Worm (Caenorhabditis elegans) whole organism, young adult: ENCODE data around the gene H12D21.10.

Source experiments
- B0019.2 ChIP-seq: fragments of 200-800 bp; sonication (Bioruptor generic); conservative IDR thresholded peaks from 2 replicates; pipeline ENCODE4 v1.3.6; 2022; ENCODE audit warnings: missing genetic modification reagents, missing genetic modification characterization, missing compliant biosample characterization
- C06A6.2 ChIP-seq: fragments of 200-800 bp; sonication (Bioruptor generic); conservative IDR thresholded peaks from 2 replicates; pipeline ENCODE4 v1.3.6; 2022; ENCODE audit warnings: missing genetic modification characterization, missing compliant biosample characterization
- C17E4.6 ChIP-seq: fragments of 200-800 bp; sonication (Bioruptor generic); IDR thresholded peaks from 2 replicates; pipeline ENCODE4 v1.3.6; 2022; ENCODE audit warnings: missing genetic modification reagents, missing genetic modification characterization, missing compliant biosample characterization
- F37B4.10 ChIP-seq: fragments of 200-800 bp; sonication (Bioruptor generic); IDR thresholded peaks from 2 replicates; pipeline ENCODE4 v1.3.6; 2022; ENCODE audit warnings: missing genetic modification characterization, missing compliant biosample characterization
- K12H6.12 ChIP-seq: fragments of 200-800 bp; sonication (Bioruptor generic); optimal IDR thresholded peaks from 2 replicates; lab custom pipeline; 2018; ENCODE audit warnings: mild to moderate bottlenecking, missing genetic modification characterization, missing compliant biosample characterization
- T07F8.4 ChIP-seq: sonication (generic microtip); optimal IDR thresholded peaks from 2 replicates; lab custom pipeline; 2016; ENCODE audit warnings: mild to moderate bottlenecking, missing genetic modification characterization, moderate library complexity, missing compliant biosample characterization
- Y56A3A.18 ChIP-seq: fragments of 200-800 bp; sonication (Bioruptor generic); IDR thresholded peaks from 2 replicates; pipeline ENCODE4 v1.3.6; 2022; ENCODE audit warnings: missing genetic modification reagents, missing genetic modification characterization, missing compliant biosample characterization
- ZK185.1 ChIP-seq: sonication (generic microtip); optimal IDR thresholded peaks from 2 replicates; lab custom pipeline; 2016; ENCODE audit warnings: mild to moderate bottlenecking, missing genetic modification characterization, missing compliant biosample characterization; ENCODE audit not compliant: poor library complexity, severe bottlenecking
- ama-1 ChIP-seq, 3 experiments: fragments of 150-350 bp in 1 of 3; sonication (generic microtip) in 2 of 3; optimal IDR thresholded peaks; 2 replicates each; lab custom pipeline; 2014 to 2018; ENCODE audit warnings: missing biosample characterization in 2 of 3, missing genetic modification characterization in 2 of 3, missing genetic modification reagents in 2 of 3
- attf-6 ChIP-seq: fragments of 200-800 bp; sonication (Bioruptor generic); IDR thresholded peaks from 2 replicates; pipeline ENCODE4 v1.3.6; 2022; ENCODE audit warnings: missing genetic modification reagents, missing genetic modification characterization, missing compliant biosample characterization
- cebp-2 ChIP-seq: fragments of 200-800 bp; sonication (Bioruptor generic); IDR thresholded peaks from 2 replicates; pipeline ENCODE4 v1.3.6; 2022; ENCODE audit warnings: missing genetic modification characterization, missing compliant biosample characterization
- efl-1 ChIP-seq: fragments of 150-350 bp; optimal IDR thresholded peaks from 2 replicates; lab custom pipeline; 2014; ENCODE audit warnings: missing biosample characterization, missing genetic modification reagents, missing genetic modification characterization
- egl-18 ChIP-seq: fragments of 200-800 bp; sonication (Bioruptor generic); IDR thresholded peaks from 2 replicates; pipeline ENCODE4 v1.3.6; 2022; ENCODE audit warnings: missing genetic modification reagents, missing genetic modification characterization, missing compliant biosample characterization
- egrh-3 ChIP-seq: fragments of 200-800 bp; sonication (Bioruptor generic); IDR thresholded peaks from 2 replicates; pipeline ENCODE4 v1.3.6; 2022; ENCODE audit warnings: missing genetic modification reagents, missing genetic modification characterization, missing compliant biosample characterization
- ekl-4 ChIP-seq: fragments of 200-800 bp; sonication (Bioruptor generic); IDR thresholded peaks from 2 replicates; pipeline ENCODE4 v1.3.6; 2022; ENCODE audit warnings: missing genetic modification reagents, missing genetic modification characterization, missing compliant biosample characterization
- hlh-12 ChIP-seq: sonication (generic microtip); optimal IDR thresholded peaks from 2 replicates; lab custom pipeline; 2016; ENCODE audit warnings: missing genetic modification characterization, missing compliant biosample characterization
- lin-35 ChIP-seq, 3 experiments: fragments of 150-350 bp in 2 of 3; sonication (generic microtip) in 1 of 3; optimal IDR thresholded peaks; 2 replicates each; lab custom pipeline; 2014 to 2018; ENCODE audit warnings: missing biosample characterization in 3 of 3, missing genetic modification characterization in 3 of 3, missing genetic modification reagents in 3 of 3
- lin-40 ChIP-seq: sonication (generic microtip); optimal IDR thresholded peaks from 2 replicates; lab custom pipeline; 2016; ENCODE audit warnings: missing genetic modification characterization, mild to moderate bottlenecking, missing compliant biosample characterization, missing genotype, missing genetic modification reagents
- madf-10 ChIP-seq: sonication (generic microtip); optimal IDR thresholded peaks from 2 replicates; lab custom pipeline; 2016; ENCODE audit warnings: mild to moderate bottlenecking, missing genetic modification characterization, missing compliant biosample characterization
- madf-3 ChIP-seq: fragments of 200-800 bp; sonication (Bioruptor generic); IDR thresholded peaks from 2 replicates; pipeline ENCODE4 v1.3.6; 2022; ENCODE audit warnings: missing genetic modification reagents, missing genetic modification characterization, missing compliant biosample characterization
- mcd-1 ChIP-seq: fragments of 200-800 bp; sonication (Bioruptor generic); IDR thresholded peaks from 2 replicates; pipeline ENCODE4 v1.3.6; 2022; ENCODE audit warnings: missing genetic modification reagents, missing genetic modification characterization, missing compliant biosample characterization
- mes-4 ChIP-seq: sonication (generic microtip); optimal IDR thresholded peaks from 2 replicates; lab custom pipeline; 2016; ENCODE audit warnings: missing genotype, missing genetic modification characterization, missing compliant biosample characterization
- nfya-1 ChIP-seq: sonication (generic microtip); optimal IDR thresholded peaks from 2 replicates; lab custom pipeline; 2017; ENCODE audit warnings: antibody characterized with exemption, missing compliant biosample characterization, missing genetic modification characterization, borderline replicate concordance; ENCODE audit not compliant: insufficient read depth
- nfya-2 ChIP-seq: fragments of 200-800 bp; sonication (Bioruptor generic); IDR thresholded peaks from 2 replicates; pipeline ENCODE4 v1.3.6; 2022; ENCODE audit warnings: missing genetic modification reagents, missing genetic modification characterization, missing compliant biosample characterization
- nhr-179 ChIP-seq: sonication (generic microtip); optimal IDR thresholded peaks from 2 replicates; lab custom pipeline; 2016; ENCODE audit warnings: mild to moderate bottlenecking, missing genetic modification characterization, missing compliant biosample characterization
- nhr-27 ChIP-seq: fragments of 200-800 bp; sonication (Bioruptor generic); optimal IDR thresholded peaks from 2 replicates; lab custom pipeline; 2018; ENCODE audit warnings: mild to moderate bottlenecking, missing genetic modification characterization, moderate library complexity, missing compliant biosample characterization
- nhr-90 ChIP-seq: sonication (generic microtip); optimal IDR thresholded peaks from 2 replicates; lab custom pipeline; 2016; ENCODE audit warnings: missing genotype, mild to moderate bottlenecking, missing genetic modification characterization, missing compliant biosample characterization
- pha-4 ChIP-seq: fragments of 150-350 bp; sonication (generic microtip); optimal IDR thresholded peaks from 2 replicates; lab custom pipeline; 2014; ENCODE audit warnings: missing biosample characterization, missing genetic modification reagents, missing genetic modification characterization
- repo-1 ChIP-seq: sonication (generic microtip); optimal IDR thresholded peaks from 2 replicates; lab custom pipeline; 2017; ENCODE audit warnings: mild to moderate bottlenecking, missing genetic modification characterization, missing compliant biosample characterization
- snpc-1.1 ChIP-seq: sonication (generic microtip); optimal IDR thresholded peaks from 2 replicates; lab custom pipeline; 2017; ENCODE audit warnings: missing genetic modification characterization, mild to moderate bottlenecking, missing compliant biosample characterization, antibody characterized with exemption, moderate library complexity, missing genotype, missing genetic modification reagents; ENCODE audit not compliant: insufficient read depth
- snpc-1.3 ChIP-seq: sonication (generic microtip); optimal IDR thresholded peaks from 2 replicates; lab custom pipeline; 2017; ENCODE audit warnings: missing genetic modification characterization, mild to moderate bottlenecking, missing compliant biosample characterization, antibody characterized with exemption, moderate library complexity, missing genotype, missing genetic modification reagents; ENCODE audit not compliant: insufficient read depth
- sptf-2 ChIP-seq: fragments of 200-800 bp; sonication (Bioruptor generic); optimal IDR thresholded peaks from 2 replicates; lab custom pipeline; 2018; ENCODE audit warnings: mild to moderate bottlenecking, missing genetic modification characterization, missing compliant biosample characterization
- zfh-2 ChIP-seq: fragments of 200-800 bp; sonication (Bioruptor generic); conservative IDR thresholded peaks from 2 replicates; pipeline ENCODE4 v1.3.6; 2022; ENCODE audit warnings: missing genetic modification reagents, missing genetic modification characterization, missing compliant biosample characterization
- ztf-25 ChIP-seq: fragments of 200-800 bp; sonication (Bioruptor generic); IDR thresholded peaks from 2 replicates; pipeline ENCODE4 v1.3.6; 2022; ENCODE audit warnings: missing genetic modification reagents, missing genetic modification characterization, missing compliant biosample characterization
- ztf-26 ChIP-seq: sonication (generic microtip); optimal IDR thresholded peaks from 2 replicates; lab custom pipeline; 2017; ENCODE audit warnings: missing genetic modification characterization, missing compliant biosample characterization

Gene H12D21.10

DNA sequence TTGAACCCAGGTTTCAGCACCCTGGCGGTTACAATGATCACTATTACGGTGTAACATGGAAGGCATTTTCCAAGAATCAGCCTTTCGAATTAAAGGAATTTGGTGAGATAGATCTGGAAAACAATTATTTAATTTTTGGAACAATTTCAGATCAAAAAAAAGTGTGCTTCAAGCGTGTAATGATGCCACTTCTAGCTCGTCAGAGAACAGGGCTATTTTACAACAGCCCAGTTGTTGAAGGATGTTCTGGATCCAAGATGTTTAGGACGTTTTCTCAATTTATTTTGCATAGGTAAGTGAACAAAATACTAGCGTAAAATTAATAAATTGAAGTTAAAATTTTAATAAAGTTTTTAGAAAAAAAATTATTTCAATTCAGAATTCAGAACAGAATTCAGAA, 1.3 kb downstream of the H12D21.10 start:
- TF ChIP-seq nhr-27 (no peak), lin-40 (tag; lab: Kevin White, UChicago) (no peak), nfya-1 (tag; lab: Kevin White, UChicago) (no peak), egl-18 (GFP tag; lab: Robert Waterston, UW) (no peak), mes-4 (no peak), Y56A3A.18 (no peak), efl-1 (GFP tag; lab: Kevin White, UChicago) (no peak), egrh-3 (no peak), F37B4.10 (GFP tag; lab: Robert Waterston, UW) (no peak), C17E4.6 (GFP tag; lab: Robert Waterston, UW) (no peak)

DNA sequence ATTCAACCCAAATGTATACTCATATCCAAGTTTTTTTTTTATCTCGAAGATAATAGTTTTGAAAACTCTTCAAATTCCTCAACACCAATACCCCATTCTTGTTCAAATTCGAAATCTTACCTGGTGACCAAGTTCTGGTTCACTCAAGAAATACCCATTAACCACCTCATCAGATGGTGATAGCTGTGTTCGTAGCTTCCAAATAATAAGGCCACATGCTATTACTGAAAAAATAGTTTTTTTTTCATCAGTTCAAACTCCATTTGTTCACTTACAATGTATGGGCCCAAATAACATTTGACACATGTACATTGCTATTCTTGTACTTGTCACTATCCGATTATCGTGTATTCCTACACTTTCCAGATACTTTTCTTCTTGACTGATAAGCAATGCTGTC, 7.8 kb downstream of the H12D21.10 start:
- no peak for TF ChIP-seq lin-35 (GFP tag; optimal IDR thresholded peaks at IDR 0.05; lab: Kevin White, UChicago)
- TF ChIP-seq nfya-2 (GFP tag; lab: Robert Waterston, UW) = no peak
- TF ChIP-seq mcd-1 (GFP tag; lab: Robert Waterston, UW) = no peak

DNA sequence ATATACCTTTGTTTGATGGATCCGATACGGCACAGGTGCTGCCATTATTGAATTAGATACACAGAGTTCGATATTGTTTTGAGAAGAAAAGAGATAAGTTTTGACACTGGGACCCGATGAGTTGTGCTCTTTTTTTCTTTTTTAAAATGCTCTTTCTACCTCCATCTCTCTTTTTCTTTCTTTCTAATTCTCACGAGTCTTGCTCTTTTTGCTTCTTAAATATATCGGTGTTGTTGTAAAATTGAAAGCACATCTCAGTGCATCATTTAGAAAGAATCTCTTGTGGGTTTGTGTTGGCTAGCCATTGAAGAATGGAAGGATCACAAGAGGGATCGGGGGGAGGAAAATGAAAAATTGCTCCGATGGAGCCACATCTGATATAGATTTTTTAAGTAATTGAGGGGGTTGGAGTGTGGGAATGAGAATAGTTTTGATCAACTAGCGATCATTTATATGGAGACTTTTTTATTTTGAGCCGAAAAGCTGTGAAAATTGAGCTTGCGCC, 9.8 kb downstream of the H12D21.10 start, which contains the start of gene H12D21.9:
Gene H12D21.9 (minus strand): TSS at position 148 of the 505 bp plus-strand sequence.
- TF ChIP-seq B0019.2 (GFP tag; lab: Robert Waterston, UW) (no peak), K12H6.12 (no peak), madf-3 (GFP tag; lab: Robert Waterston, UW) (no peak), T07F8.4 (tag; lab: Kevin White, UChicago) (no peak), snpc-1.3 (no peak), ekl-4 (no peak)

DNA sequence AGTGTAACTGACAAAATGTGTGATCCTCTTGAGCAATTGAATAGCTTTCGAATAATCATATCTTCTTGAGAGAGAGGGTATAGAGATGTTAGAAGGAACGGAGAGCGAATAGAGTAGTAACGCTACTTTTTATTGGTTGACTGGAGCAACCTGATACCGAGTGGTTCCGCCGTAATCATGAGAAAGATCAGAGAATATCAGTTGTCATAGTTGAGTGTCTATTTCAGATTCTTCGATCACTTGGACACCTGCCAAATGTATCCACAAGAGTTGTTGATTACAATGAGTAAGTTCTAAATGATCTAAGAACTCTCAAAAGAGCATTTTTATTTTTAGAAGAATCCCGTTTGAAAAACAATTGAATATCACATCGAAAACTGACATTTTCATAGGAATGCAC, 11.2 kb downstream of the H12D21.10 start:
- TF ChIP-seq ekl-4 = no peak
- TF ChIP-seq nhr-90 = no peak
- no peak for TF ChIP-seq cebp-2 (GFP tag; lab: Robert Waterston, UW)
- no peak for TF ChIP-seq repo-1
- TF ChIP-seq snpc-1.1 (tag; lab: Kevin White, UChicago) = no peak
- no peak for TF ChIP-seq nfya-2 (GFP tag; lab: Robert Waterston, UW)
- TF ChIP-seq Y56A3A.18 = no peak
- no peak for TF ChIP-seq sptf-2 (GFP tag; lab: Kevin White, UChicago)
- no peak for TF ChIP-seq ztf-25 (GFP tag; lab: Robert Waterston, UW)
- no peak for TF ChIP-seq ama-1 (optimal IDR thresholded peaks at IDR 0.05; lab: Kevin White, UChicago)
- no peak for TF ChIP-seq ama-1 (GFP tag; optimal IDR thresholded peaks at IDR 0.05; lab: Kevin White, UChicago)
- TF ChIP-seq pha-4 = no peak

DNA sequence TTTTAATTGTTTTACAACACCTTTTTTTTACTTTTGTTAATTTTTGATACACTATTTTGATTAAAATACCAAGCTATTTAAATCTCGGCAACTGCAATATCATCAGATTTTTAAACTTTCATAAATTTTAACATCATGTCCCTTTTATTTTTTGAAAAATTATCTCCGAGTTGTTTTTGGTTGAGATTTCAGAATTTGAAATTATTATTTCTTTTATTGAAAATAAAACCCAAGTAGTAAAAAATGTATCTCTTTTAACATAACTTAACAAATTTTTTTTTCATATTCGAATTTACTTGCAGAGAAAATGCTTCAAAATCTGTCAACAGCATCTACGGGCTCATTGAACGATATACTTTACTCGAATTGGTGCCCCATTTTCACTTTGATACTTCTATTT, 16.0 kb downstream of the H12D21.10 start, which contains the start of gene H12D21.11:
Gene H12D21.11 (plus strand): TSS at position 301 of the 400 bp plus-strand sequence.
- TF ChIP-seq C06A6.2 (GFP tag; lab: Robert Waterston, UW) (no peak), ZK185.1 (tag; lab: Kevin White, UChicago) (no peak), repo-1 (no peak), mes-4 (no peak), hlh-12 (tag; lab: Kevin White, UChicago) (no peak), nhr-179 (no peak), madf-3 (GFP tag; lab: Robert Waterston, UW) (no peak), ztf-26 (tag; lab: Kevin White, UChicago) (no peak), ama-1 (optimal IDR thresholded peaks at IDR 0.05; lab: Kevin White, UChicago) (no peak), ama-1 (GFP tag; optimal IDR thresholded peaks at IDR 0.05; lab: Kevin White, UChicago) (no peak), attf-6 (GFP tag; lab: Robert Waterston, UW) (no peak), madf-10 (tag; lab: Kevin White, UChicago) (no peak), zfh-2 (GFP tag; lab: Robert Waterston, UW) (no peak)
